Worm (Caenorhabditis elegans) whole organism, L4/young adult: Measurements from ENCODE around the gene Y57G11C.42.

Experiments used
- W03F9.2 ChIP-seq: fragments of 150-350 bp; optimal IDR thresholded peaks from 2 replicates; lab custom pipeline; 2014; ENCODE audit warnings: missing biosample characterization, missing genetic modification characterization
- dao-5 ChIP-seq: sonication (generic microtip); optimal IDR thresholded peaks from 2 replicates; lab custom pipeline; 2016; ENCODE audit warnings: missing genotype, missing genetic modification characterization, moderate library complexity, missing compliant biosample characterization
- him-1 ChIP-seq: sonication (generic microtip); optimal IDR thresholded peaks from 2 replicates; lab custom pipeline; 2016; ENCODE audit warnings: missing genotype, missing genetic modification reagents, missing genetic modification characterization, missing compliant biosample characterization

ce11 chrIV:14728225-14728624 lies at the start of gene Y57G11C.42:
- TF ChIP-seq dao-5 (tag; lab: Kevin White, UChicago) (no peak), W03F9.2 (tag; lab: Kevin White, UChicago) (no peak), him-1 (no peak)
